Worm (Caenorhabditis elegans) whole organism, early embryonic: Measurements from ENCODE around the gene F52C12.6.
A peak's percentile ranks its signal among the peaks of the same experiment; 100 is the strongest.

ENCODE experiments used
- F13C5.2 ChIP-seq: sonication (generic microtip); optimal IDR thresholded peaks from 2 replicates; lab custom pipeline; 2017; ENCODE audit warnings: mild to moderate bottlenecking, missing genetic modification characterization, inconsistent platforms, missing compliant biosample characterization
- ceh-13 ChIP-seq: fragments of 200-800 bp; sonication (Bioruptor generic); optimal IDR thresholded peaks from 2 replicates; lab custom pipeline; 2018; ENCODE audit warnings: mild to moderate bottlenecking, missing genetic modification characterization, missing compliant biosample characterization
- ceh-36 ChIP-seq: sonication (generic microtip); optimal IDR thresholded peaks from 2 replicates; lab custom pipeline; 2016; ENCODE audit warnings: missing genetic modification characterization, inconsistent platforms, missing compliant biosample characterization
- hnd-1 ChIP-seq: sonication (generic microtip); optimal IDR thresholded peaks from 2 replicates; lab custom pipeline; 2016; ENCODE audit warnings: missing genetic modification characterization, missing compliant biosample characterization
- scrt-1 ChIP-seq: fragments of 200-800 bp; sonication (Bioruptor generic); IDR thresholded peaks from 2 replicates; pipeline ENCODE4 v1.3.6; 2022; ENCODE audit warnings: missing genetic modification characterization, missing compliant biosample characterization
- sea-1 ChIP-seq: fragments of 200-800 bp; sonication (Bioruptor generic); conservative IDR thresholded peaks from 2 replicates; pipeline ENCODE4 v1.3.6; 2022; ENCODE audit warnings: missing genetic modification characterization, missing compliant biosample characterization
- tbx-11 ChIP-seq: fragments of 200-800 bp; sonication (Bioruptor generic); IDR thresholded peaks from 2 replicates; pipeline ENCODE4 v1.3.6; 2022; ENCODE audit warnings: missing genetic modification characterization, missing compliant biosample characterization
- tbx-37 ChIP-seq: fragments of 200-800 bp; sonication (Bioruptor generic); conservative IDR thresholded peaks from 2 replicates; pipeline ENCODE4 v1.3.6; 2022; ENCODE audit warnings: missing genetic modification reagents, missing genetic modification characterization, missing compliant biosample characterization
- tra-4 ChIP-seq: sonication (generic microtip); optimal IDR thresholded peaks from 2 replicates; lab custom pipeline; 2017; ENCODE audit warnings: missing genetic modification characterization, missing compliant biosample characterization

The F52C12.6 gene

DNA sequence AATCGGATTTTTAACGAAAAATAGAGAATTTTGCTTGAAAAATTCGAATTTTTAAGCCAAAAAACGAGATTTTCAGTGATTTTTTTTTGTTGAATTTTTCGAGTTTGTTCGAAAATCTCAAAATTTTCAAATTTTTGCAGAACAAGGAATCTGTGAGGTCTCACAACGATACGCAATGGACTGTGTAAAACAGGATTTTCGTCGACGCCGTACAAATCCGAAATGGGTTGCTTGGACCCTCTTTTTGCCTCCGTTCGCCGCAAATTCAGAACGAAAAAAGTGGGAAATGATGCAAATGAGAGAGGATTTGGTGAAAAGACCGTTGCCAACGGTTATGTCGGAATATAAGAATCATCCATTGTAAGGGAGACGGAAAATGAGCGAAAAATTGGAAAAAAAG lies 45.8 kb downstream of the F52C12.6 start:
- TF ChIP-seq sea-1 (GFP tag; lab: Robert Waterston, UW) (no peak), tra-4 (tag; lab: Kevin White, UChicago) (no peak), ceh-36 (tag; lab: Kevin White, UChicago) (no peak), scrt-1 (GFP tag; lab: Robert Waterston, UW) (no peak), hnd-1 (tag; lab: Kevin White, UChicago) (no peak), tbx-37 (GFP tag; lab: Robert Waterston, UW) (no peak), F13C5.2 (tag; lab: Kevin White, UChicago) (no peak), ceh-13 (GFP tag; lab: Kevin White, UChicago) (no peak)

- TF ChIP-seq tbx-11 (GFP tag; lab: Robert Waterston, UW) (no peak), ceh-36 (tag; lab: Kevin White, UChicago) (peak; percentile 2)
These were observed 52.4 kb downstream of the F52C12.6 start for ce11 chrIV:2008920-2009319.
